Fruit fly (Drosophila melanogaster) whole organism, pupa: ENCODE results near the gene SclA.

Experiments used
- CG10348 ChIP-seq: fragments of 200-800 bp; sonication (Bioruptor generic); IDR thresholded peaks from 2 replicates; pipeline ENCODE4 v1.3.6; 2022; ENCODE audit warnings: missing biosample characterization, missing genetic modification characterization
- CG12605 ChIP-seq: fragments of 200-800 bp; sonication (Bioruptor generic); IDR thresholded peaks from 2 replicates; pipeline ENCODE4 v1.3.6; 2022; ENCODE audit warnings: missing biosample characterization, missing genetic modification characterization
- CG13204 ChIP-seq: fragments of 200-800 bp; sonication (Bioruptor generic); optimal IDR thresholded peaks from 2 replicates; lab custom pipeline; 2018; ENCODE audit warnings: missing biosample characterization, mild to moderate bottlenecking, missing genetic modification characterization, moderate library complexity
- CG14655 ChIP-seq: fragments of 200-800 bp; sonication (Bioruptor generic); optimal IDR thresholded peaks from 3 replicates; lab custom pipeline; 2017; ENCODE audit warnings: mild to moderate bottlenecking, missing biosample characterization, missing genetic modification reagents, missing genetic modification characterization
- CG15710 ChIP-seq: fragments of 200-800 bp; sonication (Bioruptor generic); optimal IDR thresholded peaks from 2 replicates; lab custom pipeline; 2018; ENCODE audit warnings: missing biosample characterization, mild to moderate bottlenecking, missing genetic modification characterization, moderate library complexity
- CG17806 ChIP-seq: fragments of 200-800 bp; sonication (Bioruptor generic); optimal IDR thresholded peaks from 2 replicates; lab custom pipeline; 2018; ENCODE audit warnings: missing biosample characterization, mild to moderate bottlenecking, missing genetic modification characterization, moderate library complexity
- CG32121 ChIP-seq: fragments of 200-800 bp; sonication (Bioruptor generic); IDR thresholded peaks from 2 replicates; pipeline ENCODE4 v1.3.6; 2022; ENCODE audit warnings: missing biosample characterization, missing genetic modification characterization
- CG34367 ChIP-seq: fragments of 200-800 bp; sonication (Bioruptor generic); optimal IDR thresholded peaks from 2 replicates; lab custom pipeline; 2018; ENCODE audit warnings: missing biosample characterization, mild to moderate bottlenecking, missing genetic modification characterization
- CG4496 ChIP-seq: fragments of 200-800 bp; sonication (Bioruptor generic); IDR thresholded peaks from 3 replicates; pipeline ENCODE4 v1.3.6; 2022; ENCODE audit warnings: missing biosample characterization, missing genetic modification characterization
- CG8159 ChIP-seq: fragments of 200-800 bp; sonication (Bioruptor generic); optimal IDR thresholded peaks from 3 replicates; lab custom pipeline; 2018; ENCODE audit warnings: missing biosample characterization, mild to moderate bottlenecking, missing genetic modification characterization, moderate library complexity
- CG8301 ChIP-seq: fragments of 200-800 bp; sonication (Bioruptor generic); optimal IDR thresholded peaks from 2 replicates; lab custom pipeline; 2018; ENCODE audit warnings: missing biosample characterization, mild to moderate bottlenecking, missing genetic modification characterization
- CG9948 ChIP-seq: fragments of 200-800 bp; sonication (Bioruptor generic); optimal IDR thresholded peaks from 2 replicates; lab custom pipeline; 2018; ENCODE audit warnings: missing biosample characterization, mild to moderate bottlenecking, missing genetic modification characterization, moderate library complexity
- D1 ChIP-seq: fragments of 200-800 bp; sonication (Bioruptor generic); optimal IDR thresholded peaks from 2 replicates; lab custom pipeline; 2018; ENCODE audit warnings: missing biosample characterization, mild to moderate bottlenecking, missing genetic modification characterization, moderate library complexity
- EcR ChIP-seq: fragments of 200-800 bp; sonication (Bioruptor generic); optimal IDR thresholded peaks from 3 replicates; lab custom pipeline; 2019; ENCODE audit warnings: missing biosample characterization, missing genetic modification characterization, mild to moderate bottlenecking, moderate library complexity, missing genetic modification reagents
- Ets98B ChIP-seq: fragments of 200-800 bp; sonication (Bioruptor generic); IDR thresholded peaks from 2 replicates; pipeline ENCODE4 v1.3.6; 2022; ENCODE audit warnings: missing biosample characterization, missing genetic modification characterization
- Pif1A ChIP-seq: fragments of 200-800 bp; sonication (Bioruptor generic); optimal IDR thresholded peaks from 3 replicates; lab custom pipeline; 2016; ENCODE audit warnings: missing biosample characterization, missing genetic modification characterization
- Pif1B ChIP-seq: fragments of 200-800 bp; sonication (Bioruptor generic); optimal IDR thresholded peaks from 3 replicates; lab custom pipeline; 2016; ENCODE audit warnings: missing biosample characterization, missing genetic modification characterization
- Snoo ChIP-seq: fragments of 200-800 bp; sonication (Bioruptor generic); optimal IDR thresholded peaks from 3 replicates; lab custom pipeline; 2017; ENCODE audit warnings: missing biosample characterization, mild to moderate bottlenecking, missing genetic modification characterization, inconsistent platforms
- fd96Ca ChIP-seq: fragments of 200-800 bp; sonication (Bioruptor generic); IDR thresholded peaks from 3 replicates; pipeline ENCODE4 v1.3.6; 2022; ENCODE audit warnings: missing biosample characterization, missing genetic modification characterization
- gl ChIP-seq: fragments of 200-800 bp; sonication (Bioruptor generic); optimal IDR thresholded peaks from 2 replicates; lab custom pipeline; 2018; ENCODE audit warnings: missing biosample characterization, mild to moderate bottlenecking, missing genetic modification characterization
- rn ChIP-seq: fragments of 200-800 bp; sonication (Bioruptor generic); IDR thresholded peaks from 2 replicates; pipeline ENCODE4 v1.3.6; 2022; ENCODE audit warnings: missing biosample characterization, missing genetic modification characterization

SclA gene

DNA sequence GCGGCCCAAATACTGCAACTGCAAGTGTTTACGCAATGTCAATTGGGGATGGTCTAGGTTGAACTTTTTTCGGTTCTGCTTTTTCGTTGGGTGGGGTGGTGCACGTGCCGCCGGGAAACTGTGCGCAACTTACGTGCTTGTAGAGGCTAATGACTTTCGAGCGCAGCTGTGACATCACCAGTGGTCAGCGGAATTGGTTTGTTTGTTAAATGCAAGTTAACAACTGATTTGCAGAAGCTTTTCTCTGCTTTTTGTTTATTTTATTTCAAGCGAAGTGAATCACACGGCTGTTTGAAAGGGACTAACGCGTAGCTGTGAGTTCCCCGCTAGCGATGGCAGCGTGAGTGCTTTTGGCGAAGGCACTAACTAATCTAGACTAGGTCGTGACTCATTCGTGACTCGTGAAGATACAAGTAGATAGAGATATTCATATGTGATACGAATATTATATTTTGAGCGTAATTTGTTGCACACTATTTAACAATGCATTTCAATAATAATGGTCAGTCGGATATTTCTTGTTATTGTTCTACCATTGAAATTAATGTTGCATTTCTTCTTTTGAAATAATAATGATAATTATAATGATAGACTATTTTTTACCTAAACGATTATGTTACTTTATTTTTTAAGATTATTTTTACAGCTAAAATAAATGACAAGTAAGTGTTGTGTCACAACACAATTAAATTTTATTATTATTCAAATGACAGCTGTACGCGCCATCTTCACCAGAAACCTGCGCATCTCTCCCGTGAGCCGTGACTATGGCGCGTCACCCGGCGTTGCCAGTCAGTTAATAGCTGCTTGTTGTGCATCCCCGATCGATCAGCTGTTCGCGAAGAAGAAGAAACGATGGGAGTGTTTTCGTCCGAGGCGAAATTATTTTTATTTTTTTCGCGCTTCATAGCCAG, 50.1 kb downstream of the SclA start, which contains the start of the genes osi and tweek:
Gene osi (minus strand): TSS at position 307 of the 914 bp plus-strand sequence.
Gene tweek (plus strand): TSS at position 831 of the 914 bp plus-strand sequence.
- TF ChIP-seq Ets98B (GFP tag; lab: Robert Waterston, UW) (peak; percentile 42; the same call in 1 of the 2 replicates), D1 (no peak), CG8301 (tag; lab: Kevin White, UChicago) (no peak), EcR (GFP tag; lab: Kevin White, UChicago) (peak; percentile 35), Pif1B (GFP tag; lab: Kevin White, UChicago) (peak; percentile 27), CG15710 (tag; lab: Kevin White, UChicago) (peak; percentile 53), CG12605 (GFP tag; lab: Robert Waterston, UW) (no peak), CG13204 (GFP tag; lab: Kevin White, UChicago) (no peak), CG14655 (GFP tag; lab: Kevin White, UChicago) (no peak), rn (GFP tag; lab: Robert Waterston, UW) (no peak), CG10348 (no peak), Snoo (no peak), CG8159 (peak; percentile 42), CG32121 (no peak), CG34367 (peak; percentile 9), CG4496 (peak; percentile 45; the same call in 2 of the 3 replicates), CG17806 (tag; lab: Kevin White, UChicago) (no peak), gl (tag; lab: Kevin White, UChicago) (no peak), Pif1A (GFP tag; lab: Kevin White, UChicago) (peak; percentile 10), fd96Ca (GFP tag; lab: Robert Waterston, UW) (peak; percentile 33; the same call in 1 of the 3 replicates), CG9948 (tag; lab: Kevin White, UChicago) (no peak)

- peak; percentile 51; the same call in 1 of the 2 replicates for TF ChIP-seq CG32121
- TF ChIP-seq CG17806 (tag; lab: Kevin White, UChicago): no peak
- no peak for TF ChIP-seq CG14655 (GFP tag; lab: Kevin White, UChicago)
- no peak for TF ChIP-seq CG12605 (GFP tag; lab: Robert Waterston, UW)
- peak; percentile 93 for TF ChIP-seq EcR (GFP tag; lab: Kevin White, UChicago)
- 0 out of 2 replicates have a peak, but pooled peaks have one; percentile 19 for TF ChIP-seq CG10348
- TF ChIP-seq CG9948 (tag; lab: Kevin White, UChicago): no peak
- no peak for TF ChIP-seq CG15710 (tag; lab: Kevin White, UChicago)
- TF ChIP-seq CG4496: peak; percentile 28; the same call in 1 of the 3 replicates
These were observed 51.0 kb downstream of the SclA start for dm6 chr2L:16888574-16889376.

DNA sequence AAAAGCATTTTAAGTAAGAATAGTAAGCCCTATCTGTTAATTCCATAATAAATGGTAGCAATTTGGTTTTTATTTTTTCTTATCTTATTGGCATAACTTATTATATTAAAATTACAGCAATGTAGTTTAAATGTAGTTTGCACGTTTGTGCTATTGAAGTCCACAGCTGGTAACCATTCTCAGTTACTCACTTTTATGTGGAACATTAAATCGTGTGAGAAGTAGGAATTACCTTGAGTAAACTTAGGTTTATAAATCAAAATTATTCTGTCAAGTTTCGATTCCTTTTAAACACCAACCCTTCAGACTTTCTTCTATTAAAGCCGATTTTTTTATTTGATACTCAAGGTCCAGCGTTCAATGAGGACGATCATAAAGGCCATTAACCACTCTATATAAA, 51.8 kb downstream of the SclA start, which contains the start of gene CG42556:
Gene CG42556 (plus strand): TSS at position 301 of the 400 bp plus-strand sequence.
- TF ChIP-seq Snoo (no peak), CG15710 (tag; lab: Kevin White, UChicago) (no peak), CG12605 (GFP tag; lab: Robert Waterston, UW) (no peak), Pif1B (GFP tag; lab: Kevin White, UChicago) (no peak), Pif1A (GFP tag; lab: Kevin White, UChicago) (no peak), CG8301 (tag; lab: Kevin White, UChicago) (no peak), CG4496 (no peak), fd96Ca (GFP tag; lab: Robert Waterston, UW) (no peak), CG32121 (no peak)
